Worm (Caenorhabditis elegans) whole organism, L2 larva: ENCODE data around the gene C28C12.1.

Experiments
- C34F6.9 ChIP-seq: fragments of 150-350 bp; optimal IDR thresholded peaks from 2 replicates; lab custom pipeline; 2014; ENCODE audit warnings: missing biosample characterization, missing genetic modification characterization
- F13H6.1 ChIP-seq: sonication (generic microtip); optimal IDR thresholded peaks from 2 replicates; lab custom pipeline; 2016; ENCODE audit warnings: missing genetic modification characterization, missing compliant biosample characterization
- R02D3.7 ChIP-seq: fragments of 150-350 bp; optimal IDR thresholded peaks from 2 replicates; lab custom pipeline; 2014; ENCODE audit warnings: missing biosample characterization, missing genetic modification characterization
- Y55F3AM.14 ChIP-seq: fragments of 200-800 bp; sonication (Bioruptor generic); optimal IDR thresholded peaks from 2 replicates; lab custom pipeline; 2018; ENCODE audit warnings: mild to moderate bottlenecking, missing genetic modification characterization, missing compliant biosample characterization
- ZK546.5 ChIP-seq: sonication (generic microtip); optimal IDR thresholded peaks from 2 replicates; lab custom pipeline; 2017; ENCODE audit warnings: missing biosample characterization, missing genetic modification characterization
- aly-2 ChIP-seq: fragments of 150-350 bp; optimal IDR thresholded peaks from 2 replicates; lab custom pipeline; 2014; ENCODE audit warnings: missing biosample characterization, missing genetic modification characterization
- ama-1 ChIP-seq: fragments of 150-350 bp; optimal IDR thresholded peaks from 2 replicates; lab custom pipeline; 2018; ENCODE audit warnings: inconsistent platforms
- blmp-1 ChIP-seq: sonication (generic microtip); optimal IDR thresholded peaks from 2 replicates; lab custom pipeline; 2017; ENCODE audit warnings: missing genetic modification characterization, mild to moderate bottlenecking, missing compliant biosample characterization, antibody characterized with exemption, moderate library complexity; ENCODE audit not compliant: insufficient read depth
- ceh-16 ChIP-seq: fragments of 150-350 bp; optimal IDR thresholded peaks from 2 replicates; lab custom pipeline; 2014; ENCODE audit warnings: missing biosample characterization, missing genetic modification characterization
- crh-2 ChIP-seq: sonication (generic microtip); optimal IDR thresholded peaks from 2 replicates; lab custom pipeline; 2017; ENCODE audit warnings: missing biosample characterization, missing genetic modification characterization
- egl-27 ChIP-seq: sonication (generic microtip); optimal IDR thresholded peaks from 3 replicates; lab custom pipeline; 2017; ENCODE audit warnings: missing biosample characterization, missing genetic modification reagents, missing genetic modification characterization
- fos-1 ChIP-seq: fragments of 150-350 bp; optimal IDR thresholded peaks from 2 replicates; lab custom pipeline; 2014; ENCODE audit warnings: missing biosample characterization, missing genetic modification characterization
- gmeb-1 ChIP-seq: fragments of 150-350 bp; optimal IDR thresholded peaks from 2 replicates; lab custom pipeline; 2014; ENCODE audit warnings: missing biosample characterization, missing genetic modification characterization
- lin-11 ChIP-seq: fragments of 150-350 bp; sonication (generic microtip); optimal IDR thresholded peaks from 2 replicates; lab custom pipeline; 2014; ENCODE audit warnings: missing biosample characterization, missing genetic modification characterization, inconsistent platforms, mixed read lengths
- lin-13 ChIP-seq: fragments of 150-350 bp; optimal IDR thresholded peaks from 2 replicates; lab custom pipeline; 2014; ENCODE audit warnings: missing biosample characterization, missing genetic modification reagents, missing genetic modification characterization
- lin-39 ChIP-seq: fragments of 150-350 bp; optimal IDR thresholded peaks from 2 replicates; lab custom pipeline; 2014; ENCODE audit warnings: missing biosample characterization, missing genetic modification reagents, missing genetic modification characterization
- mab-5 ChIP-seq: fragments of 150-350 bp; optimal IDR thresholded peaks from 2 replicates; lab custom pipeline; 2014; ENCODE audit warnings: missing biosample characterization, missing genetic modification characterization
- nhr-10 ChIP-seq: sonication (generic microtip); optimal IDR thresholded peaks from 2 replicates; lab custom pipeline; 2017; ENCODE audit warnings: missing biosample characterization, missing genetic modification characterization
- nhr-11 ChIP-seq: fragments of 150-350 bp; optimal IDR thresholded peaks from 2 replicates; lab custom pipeline; 2014; ENCODE audit warnings: missing biosample characterization, missing genetic modification characterization
- nhr-129 ChIP-seq: fragments of 150-350 bp; optimal IDR thresholded peaks from 2 replicates; lab custom pipeline; 2014; ENCODE audit warnings: missing biosample characterization, missing genetic modification characterization
- nhr-25 ChIP-seq: fragments of 150-350 bp; sonication (generic microtip); optimal IDR thresholded peaks from 3 replicates; lab custom pipeline; 2014; ENCODE audit warnings: missing biosample characterization, missing genetic modification characterization
- nhr-6 ChIP-seq: fragments of 150-350 bp; optimal IDR thresholded peaks from 2 replicates; lab custom pipeline; 2014; ENCODE audit warnings: missing biosample characterization, missing genetic modification characterization
- skn-1 ChIP-seq: sonication (generic microtip); optimal IDR thresholded peaks from 2 replicates; lab custom pipeline; 2017; ENCODE audit warnings: missing biosample characterization, missing genetic modification characterization
- sma-3 ChIP-seq: sonication (generic microtip); optimal IDR thresholded peaks from 2 replicates; lab custom pipeline; 2016; ENCODE audit warnings: missing genetic modification reagents, missing genetic modification characterization, missing compliant biosample characterization
- sma-9 ChIP-seq, 2 experiments: fragments of 150-350 bp in 1 of 2; sonication (generic microtip) in 1 of 2; optimal IDR thresholded peaks; 2 replicates each; lab custom pipeline; 2014 to 2016; ENCODE audit warnings: missing genetic modification characterization in 2 of 2, mild to moderate bottlenecking in 1 of 2, missing biosample characterization in 1 of 2, missing compliant biosample characterization in 1 of 2, missing genetic modification reagents in 1 of 2, moderate library complexity in 1 of 2
- unc-55 ChIP-seq: fragments of 150-350 bp; sonication (generic microtip); optimal IDR thresholded peaks from 3 replicates; lab custom pipeline; 2014; ENCODE audit warnings: missing biosample characterization, missing genetic modification reagents, missing genetic modification characterization
- unc-62 ChIP-seq: fragments of 150-350 bp; optimal IDR thresholded peaks from 2 replicates; lab custom pipeline; 2014; ENCODE audit warnings: missing biosample characterization, missing genetic modification reagents, missing genetic modification characterization
- ztf-11 ChIP-seq: sonication (generic microtip); optimal IDR thresholded peaks from 2 replicates; lab custom pipeline; 2017; ENCODE audit warnings: missing biosample characterization, missing genetic modification characterization
- ztf-4 ChIP-seq: fragments of 150-350 bp; optimal IDR thresholded peaks from 2 replicates; lab custom pipeline; 2014; ENCODE audit warnings: missing biosample characterization, missing genetic modification characterization

The C28C12.1 gene

DNA sequence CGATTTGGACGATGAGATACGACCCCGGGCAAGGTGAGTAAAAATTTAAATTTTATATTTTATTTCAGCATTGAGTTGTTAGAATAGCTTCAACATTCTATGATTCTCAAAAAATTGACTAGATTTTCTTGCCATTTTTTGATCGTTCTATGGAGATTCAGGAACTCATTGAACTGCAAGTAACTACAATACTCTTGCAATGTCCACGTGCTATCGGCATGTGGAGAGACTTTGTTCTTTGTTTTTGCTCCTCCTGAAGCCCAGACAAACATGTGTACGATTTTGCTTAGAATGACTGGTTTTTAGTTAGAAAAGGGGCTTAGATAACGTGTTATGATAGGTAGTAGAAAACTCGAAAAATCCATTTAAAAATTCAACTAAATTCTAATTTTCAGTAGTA, 34.5 kb downstream of the C28C12.1 start:
- peak; percentile 45 for TF ChIP-seq ama-1 (lab: Kevin White, UChicago)
- no peak for TF ChIP-seq mab-5
- TF ChIP-seq R02D3.7 = no peak
- TF ChIP-seq nhr-129 (tag; lab: Kevin White, UChicago) = peak; percentile 5
- no peak for TF ChIP-seq nhr-6 (tag; lab: Kevin White, UChicago)
- TF ChIP-seq sma-9 (GFP tag; optimal IDR thresholded peaks at IDR 0.05; lab: Kevin White, UChicago) = peak; percentile 30
- TF ChIP-seq sma-9 (tag; optimal IDR thresholded peaks at IDR 0.05; lab: Kevin White, UChicago) = no peak
- no peak for TF ChIP-seq unc-62 (GFP tag; lab: Kevin White, UChicago)

DNA sequence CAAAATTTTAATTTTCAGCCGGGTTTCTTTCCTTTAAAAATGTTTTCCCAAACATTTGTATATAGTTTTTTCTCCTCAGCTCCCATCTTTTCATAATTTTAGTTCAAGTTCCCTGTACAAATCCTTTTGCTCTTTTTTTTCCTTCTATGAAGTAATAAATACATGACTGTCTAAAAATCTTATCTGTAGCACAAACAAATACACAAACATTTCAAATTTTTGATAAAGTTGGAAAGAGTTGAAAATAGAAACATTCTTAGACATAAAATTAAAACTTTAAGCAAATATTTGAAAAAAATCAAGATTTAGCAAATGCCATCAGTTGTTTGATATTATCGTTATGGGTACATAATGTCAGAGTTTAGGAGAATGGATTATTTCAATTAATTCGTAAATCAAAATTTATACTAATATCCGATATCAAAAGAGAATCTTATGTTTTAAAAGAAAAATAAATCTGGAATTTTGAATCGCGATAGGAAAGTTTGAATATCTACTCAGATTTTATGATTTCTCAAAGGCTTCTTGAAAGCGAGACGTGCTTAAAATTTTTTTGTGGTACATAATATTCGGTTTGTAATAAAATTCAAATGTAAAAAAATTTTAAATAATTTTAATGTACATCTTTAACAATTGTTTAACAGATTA, 36.7 kb downstream of the C28C12.1 start:
- TF ChIP-seq egl-27 (tag; lab: Kevin White, UChicago) (no peak), F13H6.1 (no peak), nhr-6 (tag; lab: Kevin White, UChicago) (no peak), nhr-25 (tag; lab: Kevin White, UChicago) (no peak), fos-1 (tag; lab: Kevin White, UChicago) (no peak), nhr-129 (tag; lab: Kevin White, UChicago) (no peak), lin-13 (GFP tag; lab: Kevin White, UChicago) (peak; percentile 0), sma-3 (peak; percentile 36), nhr-11 (tag; lab: Kevin White, UChicago) (no peak), mab-5 (no peak), Y55F3AM.14 (no peak), unc-55 (GFP tag; lab: Kevin White, UChicago) (no peak), ztf-4 (tag; lab: Kevin White, UChicago) (no peak), C34F6.9 (tag; lab: Kevin White, UChicago) (no peak), gmeb-1 (tag; lab: Kevin White, UChicago) (peak; percentile 18), skn-1 (tag; lab: Kevin White, UChicago) (no peak), ceh-16 (tag; lab: Kevin White, UChicago) (no peak)

DNA sequence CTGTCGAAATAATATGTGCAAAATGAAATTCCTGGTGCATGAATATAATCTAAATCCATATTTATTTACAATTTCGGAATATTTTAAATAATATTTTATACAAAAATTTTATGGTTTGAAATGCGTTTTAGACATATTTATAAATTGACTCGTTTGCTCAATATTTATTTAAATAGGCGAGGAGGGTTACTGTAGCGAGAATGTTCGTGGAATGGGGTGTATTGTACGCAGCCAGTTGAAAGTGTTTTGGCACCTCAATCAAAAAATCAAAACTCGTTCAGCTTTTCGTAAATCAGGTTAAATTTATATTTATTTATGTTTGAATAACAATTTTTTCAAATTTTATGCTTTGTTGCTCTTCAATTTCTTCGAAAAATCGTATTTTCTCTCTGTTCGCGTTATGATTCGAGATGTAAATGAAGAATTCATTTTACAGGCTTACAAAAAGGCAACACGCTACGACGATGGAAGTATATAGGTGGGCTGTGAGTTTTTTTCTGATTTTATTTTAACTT, 37.2 kb downstream of the C28C12.1 start, which contains the start of gene hyl-1:
Gene hyl-1, plus strand, starts transcription at position 465 of the 515 bp plus-strand sequence.
- TF ChIP-seq lin-11 (no peak), nhr-6 (tag; lab: Kevin White, UChicago) (no peak), lin-39 (tag; lab: Kevin White, UChicago) (no peak), unc-55 (GFP tag; lab: Kevin White, UChicago) (no peak), egl-27 (tag; lab: Kevin White, UChicago) (no peak), nhr-129 (tag; lab: Kevin White, UChicago) (no peak), skn-1 (tag; lab: Kevin White, UChicago) (no peak), ztf-11 (tag; lab: Kevin White, UChicago) (no peak), ZK546.5 (tag; lab: Kevin White, UChicago) (no peak)

DNA sequence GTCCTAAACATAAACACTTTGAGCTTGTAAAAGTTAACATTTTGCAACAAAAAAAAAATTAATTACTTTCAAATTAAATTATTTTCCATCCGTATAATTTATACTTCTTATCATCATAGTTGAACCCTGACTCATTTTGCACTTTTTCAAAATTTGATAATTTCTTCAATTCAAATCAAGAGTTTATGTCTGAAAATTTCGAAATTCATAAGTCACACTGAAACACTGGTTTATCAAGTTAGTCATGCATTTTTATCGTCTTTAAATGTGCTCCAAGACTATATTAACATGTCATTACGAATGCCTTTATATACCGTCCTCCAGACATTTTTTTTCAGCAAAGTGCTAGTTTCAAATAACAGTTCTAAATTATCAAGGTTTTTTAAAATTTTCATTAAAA, 38.2 kb downstream of the C28C12.1 start:
- TF ChIP-seq lin-13 (GFP tag; lab: Kevin White, UChicago) (no peak), fos-1 (tag; lab: Kevin White, UChicago) (peak; percentile 95), nhr-10 (tag; lab: Kevin White, UChicago) (no peak), skn-1 (tag; lab: Kevin White, UChicago) (no peak), sma-9 (GFP tag; optimal IDR thresholded peaks at IDR 0.05; lab: Kevin White, UChicago) (peak; percentile 46), sma-9 (tag; optimal IDR thresholded peaks at IDR 0.05; lab: Kevin White, UChicago) (no peak), aly-2 (tag; lab: Kevin White, UChicago) (no peak)
- TF ChIP-seq, all 48 proteins: peak for 2

DNA sequence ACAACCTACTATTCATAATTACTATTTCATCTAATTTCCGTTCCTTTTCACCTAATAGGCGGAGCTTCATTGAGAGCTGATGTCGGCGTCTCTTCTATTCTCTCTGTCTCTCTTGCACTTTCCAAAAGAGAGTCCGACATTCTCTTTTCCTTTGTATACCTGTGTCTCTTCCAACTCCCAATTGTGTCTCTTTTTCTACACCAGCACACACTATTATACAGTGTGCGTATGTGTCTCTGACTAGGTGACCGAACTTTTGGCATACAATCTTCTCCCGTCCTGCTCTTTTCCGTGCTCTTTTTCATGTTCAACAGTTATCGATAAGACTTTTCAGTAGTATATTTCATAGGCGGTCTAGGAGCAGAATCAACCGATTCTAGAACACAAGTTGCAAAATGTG, 38.8 kb downstream of the C28C12.1 start:
- TF ChIP-seq fos-1 (tag; lab: Kevin White, UChicago) (peak; percentile 95), crh-2 (tag; lab: Kevin White, UChicago) (peak; percentile 29), mab-5 (no peak), sma-9 (GFP tag; optimal IDR thresholded peaks at IDR 0.05; lab: Kevin White, UChicago) (peak; percentile 33), sma-9 (tag; optimal IDR thresholded peaks at IDR 0.05; lab: Kevin White, UChicago) (no peak), nhr-11 (tag; lab: Kevin White, UChicago) (no peak), lin-11 (no peak), F13H6.1 (peak; percentile 25)

DNA sequence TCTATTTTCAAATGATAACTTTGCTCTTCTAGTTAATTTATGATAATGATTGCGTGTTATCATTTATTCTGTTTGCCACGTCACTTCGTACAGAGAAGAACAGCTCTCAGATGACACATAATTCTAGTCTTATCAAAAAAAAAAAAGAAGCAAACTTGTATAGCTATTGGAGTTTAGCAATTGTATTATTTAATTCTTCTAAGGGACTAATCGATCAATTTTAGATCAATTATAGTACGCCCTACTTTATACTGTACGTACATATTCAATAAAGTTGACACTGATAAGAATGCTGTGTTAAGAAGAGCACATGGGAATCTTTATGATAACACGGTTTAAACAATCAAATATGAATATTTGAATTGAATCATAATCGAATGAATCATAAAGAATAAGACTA, 40.8 kb downstream of the C28C12.1 start:
- TF ChIP-seq fos-1 (tag; lab: Kevin White, UChicago) (peak; percentile 94), F13H6.1 (no peak), nhr-11 (tag; lab: Kevin White, UChicago) (no peak), blmp-1 (no peak), ceh-16 (tag; lab: Kevin White, UChicago) (no peak), sma-9 (GFP tag; optimal IDR thresholded peaks at IDR 0.05; lab: Kevin White, UChicago) (peak; percentile 19), sma-9 (tag; optimal IDR thresholded peaks at IDR 0.05; lab: Kevin White, UChicago) (no peak), nhr-25 (tag; lab: Kevin White, UChicago) (no peak), crh-2 (tag; lab: Kevin White, UChicago) (peak; percentile 65)
